Worm (Caenorhabditis elegans): ENCODE data around the gene F55H2.8.

Gene F55H2.8

DNA sequence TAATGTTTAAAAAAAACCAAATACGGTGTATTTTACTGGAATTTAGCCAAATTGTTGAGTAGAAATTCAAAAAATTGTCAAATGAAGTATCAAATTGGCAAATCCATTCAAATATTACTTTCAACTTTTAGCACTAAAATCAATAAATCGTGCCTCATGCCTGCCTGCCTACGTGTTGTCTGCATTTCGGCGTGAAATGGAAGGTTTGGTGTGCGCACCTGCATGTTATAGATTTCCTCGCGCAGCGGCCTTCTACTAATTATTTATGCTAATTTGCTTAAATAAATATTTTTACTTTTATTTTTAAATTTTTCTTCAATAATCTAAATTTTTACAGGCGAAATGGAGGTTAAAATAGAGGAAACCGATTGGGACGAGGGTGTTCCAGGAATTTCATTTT, 15.2 kb downstream of the F55H2.8 start, which contains the start of gene ZK1098.2:
TSS of gene ZK1098.2 (plus strand) at position 336 of the 400 bp plus-strand sequence.
- TF ChIP-seq F16B12.6 (tag; optimal IDR thresholded peaks at IDR 0.05) (peak; percentile 80), vab-15 (tag; optimal IDR thresholded peaks at IDR 0.05) (no peak), ztf-11 (tag; optimal IDR thresholded peaks at IDR 0.05) (no peak), C16A3.4 (tag; optimal IDR thresholded peaks at IDR 0.05) (peak; percentile 28), hlh-4 (tag; optimal IDR thresholded peaks at IDR 0.05) (no peak), mep-1 (tag; optimal IDR thresholded peaks at IDR 0.05) (peak; percentile 68), isw-1 (GFP tag; IDR thresholded peaks at IDR 0.05) (no peak), mdl-1 (tag; optimal IDR thresholded peaks at IDR 0.05) (no peak), sptf-1 (tag; optimal IDR thresholded peaks at IDR 0.05) (no peak), mef-2 (tag; optimal IDR thresholded peaks at IDR 0.05) (no peak), fkh-8 (tag; optimal IDR thresholded peaks at IDR 0.05) (no peak), grh-1 (GFP tag; IDR thresholded peaks at IDR 0.05) (no peak), lin-35 (GFP tag; optimal IDR thresholded peaks at IDR 0.05) (peak; percentile 22 to 32), ceh-90 (tag; optimal IDR thresholded peaks at IDR 0.05) (no peak), egl-27 (tag; optimal IDR thresholded peaks at IDR 0.05) (no peak), pag-3 (tag; optimal IDR thresholded peaks at IDR 0.05; ENCODE audit: borderline replicate concordance, insufficient read depth) (no peak), irx-1 (tag; optimal IDR thresholded peaks at IDR 0.05) (no peak), skn-1 (tag; optimal IDR thresholded peaks at IDR 0.05) (peak; percentile 1), fkh-4 (tag; optimal IDR thresholded peaks at IDR 0.05; ENCODE audit: borderline replicate concordance) (no peak), mab-9 (GFP tag; IDR thresholded peaks at IDR 0.05) (no peak), snu-23 (GFP tag; optimal IDR thresholded peaks at IDR 0.05) (peak; percentile 23), blmp-1 (tag; optimal IDR thresholded peaks at IDR 0.05) (peak; percentile 46), efl-1 (optimal IDR thresholded peaks at IDR 0.05) (peak; percentile 5 to 14), efl-1 (GFP tag; optimal IDR thresholded peaks at IDR 0.05 in 1 of 2) (peak in 1 of 2 experiments; percentile 23), ces-1 (GFP tag; optimal IDR thresholded peaks at IDR 0.05) (no peak), ets-5 (GFP tag; IDR thresholded peaks at IDR 0.05) (no peak), snpc-4 (tag; optimal IDR thresholded peaks at IDR 0.05) (no peak), unc-62 (GFP tag; optimal IDR thresholded peaks at IDR 0.05) (no peak), elt-3 (tag; optimal IDR thresholded peaks at IDR 0.05) (peak in 1 of 6 experiments; percentile 7), aly-2 (tag; optimal IDR thresholded peaks at IDR 0.05) (no peak), nhr-47 (tag; optimal IDR thresholded peaks at IDR 0.05) (no peak), ztf-4 (tag; optimal IDR thresholded peaks at IDR 0.05) (no peak), lsy-2 (tag; optimal IDR thresholded peaks at IDR 0.05) (peak; percentile 30 to 53), dpl-1 (GFP tag; optimal IDR thresholded peaks at IDR 0.05) (peak in 1 of 3 experiments; percentile 42)

DNA sequence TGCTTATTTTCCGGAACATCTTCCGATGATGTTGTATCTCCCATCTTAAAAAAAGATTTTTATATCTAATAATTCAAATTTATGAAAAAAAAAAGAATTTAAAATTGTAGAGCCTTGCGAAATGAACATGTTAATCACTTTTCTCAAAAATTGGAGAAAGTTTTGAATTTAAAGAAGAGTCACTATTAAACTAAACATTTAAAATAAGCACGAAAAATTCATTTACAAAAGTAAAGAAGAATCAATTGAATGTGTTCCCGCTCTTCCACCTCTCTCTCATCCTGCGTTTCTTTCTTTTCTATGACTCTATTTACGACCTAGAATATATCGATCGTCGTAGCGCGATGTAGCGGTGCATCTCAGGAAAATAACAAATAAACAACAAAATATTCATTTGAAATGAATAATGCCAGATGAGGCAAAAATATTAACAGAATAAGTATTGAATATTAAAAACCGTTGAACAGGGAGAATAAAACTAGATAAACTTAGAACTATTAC, 25.0 kb downstream of the F55H2.8 start, which contains the start of gene ZK1098.3:
TSS of gene ZK1098.3 (minus strand) at position 51 of the 501 bp plus-strand sequence.
- TF ChIP-seq ceh-88 (GFP tag; IDR thresholded peaks at IDR 0.05) (no peak), zip-4 (GFP tag; optimal IDR thresholded peaks at IDR 0.05) (no peak), lin-13 (GFP tag; optimal IDR thresholded peaks at IDR 0.05) (no peak), lsy-2 (tag; optimal IDR thresholded peaks at IDR 0.05) (peak; percentile 18 to 60), ceh-90 (tag; optimal IDR thresholded peaks at IDR 0.05) (no peak), irx-1 (tag; optimal IDR thresholded peaks at IDR 0.05) (no peak), egl-13 (tag; optimal IDR thresholded peaks at IDR 0.05) (no peak), nhr-20 (tag; optimal IDR thresholded peaks at IDR 0.05) (no peak), nhr-90 (tag; optimal IDR thresholded peaks at IDR 0.05; ENCODE audit: poor library complexity) (no peak), nhr-85 (tag) (no peak), sup-37 (GFP tag; optimal IDR thresholded peaks at IDR 0.05) (no peak), aha-1 (tag; optimal IDR thresholded peaks at IDR 0.05) (no peak), ets-5 (GFP tag; IDR thresholded peaks at IDR 0.05) (no peak), sptf-1 (tag; optimal IDR thresholded peaks at IDR 0.05) (no peak), C16A3.4 (tag; optimal IDR thresholded peaks at IDR 0.05) (no peak), xbp-1 (tag; optimal IDR thresholded peaks at IDR 0.05) (no peak), blmp-1 (tag; optimal IDR thresholded peaks at IDR 0.05) (peak; percentile 15), sox-4 (tag; optimal IDR thresholded peaks at IDR 0.05) (no peak), ceh-8 (GFP tag; optimal IDR thresholded peaks at IDR 0.05) (no peak), dpl-1 (GFP tag; optimal IDR thresholded peaks at IDR 0.05) (peak in 2 of 3 experiments; percentile 9 to 45), tbx-2 (tag; optimal IDR thresholded peaks at IDR 0.05) (no peak), hlh-17 (GFP tag; optimal IDR thresholded peaks at IDR 0.05; ENCODE audit: borderline replicate concordance) (no peak), ama-1 (optimal IDR thresholded peaks at IDR 0.05) (no peak), nhr-19 (GFP tag; conservative IDR thresholded peaks at IDR 0.05) (no peak), mep-1 (tag; optimal IDR thresholded peaks at IDR 0.05) (peak; percentile 49), lin-35 (GFP tag; optimal IDR thresholded peaks at IDR 0.05) (peak in 1 of 2 experiments; percentile 12), aly-2 (tag; optimal IDR thresholded peaks at IDR 0.05) (no peak), rnt-1 (tag; optimal IDR thresholded peaks at IDR 0.05) (no peak)

Data from whole organism, L1 larva.